Fruit fly (Drosophila melanogaster) whole organism, prepupa: ENCODE results near the gene galla-2.

Experiments
- Blimp-1 ChIP-seq: fragments of 200-800 bp; sonication (Bioruptor generic); optimal IDR thresholded peaks from 3 replicates; lab custom pipeline; 2017; ENCODE audit warnings: missing biosample characterization, missing genetic modification characterization, mild to moderate bottlenecking, moderate library complexity, missing genetic modification reagents
- CG10631 ChIP-seq: fragments of 200-800 bp; sonication (Bioruptor generic); optimal IDR thresholded peaks from 2 replicates; lab custom pipeline; 2016; ENCODE audit warnings: missing biosample characterization, missing genetic modification characterization
- CG10669 ChIP-seq: fragments of 200-800 bp; sonication (Bioruptor generic); optimal IDR thresholded peaks from 3 replicates; lab custom pipeline; 2018; ENCODE audit warnings: missing biosample characterization, mild to moderate bottlenecking, missing genetic modification characterization, moderate library complexity
- CG11902 ChIP-seq: fragments of 200-800 bp; sonication (Bioruptor generic); optimal IDR thresholded peaks from 3 replicates; lab custom pipeline; 2016; ENCODE audit warnings: missing biosample characterization, missing genetic modification characterization
- CG15336 ChIP-seq: fragments of 200-800 bp; sonication (Bioruptor generic); IDR thresholded peaks from 2 replicates; pipeline ENCODE4 v1.3.6; 2022; ENCODE audit warnings: missing biosample characterization, missing genetic modification characterization
- CG1621 ChIP-seq: fragments of 200-800 bp; sonication (Bioruptor generic); optimal IDR thresholded peaks from 3 replicates; lab custom pipeline; 2018; ENCODE audit warnings: missing biosample characterization, mild to moderate bottlenecking, missing genetic modification characterization
- CG31627 ChIP-seq: fragments of 200-800 bp; sonication (Bioruptor generic); optimal IDR thresholded peaks from 3 replicates; lab custom pipeline; 2016; ENCODE audit warnings: missing biosample characterization, missing genetic modification characterization
- CG32006 ChIP-seq: fragments of 200-800 bp; sonication (Bioruptor generic); optimal IDR thresholded peaks from 3 replicates; lab custom pipeline; 2017; ENCODE audit warnings: missing biosample characterization, mild to moderate bottlenecking, missing genetic modification characterization
- CG3919 ChIP-seq: fragments of 200-800 bp; sonication (Bioruptor generic); optimal IDR thresholded peaks from 3 replicates; lab custom pipeline; 2016; ENCODE audit warnings: missing biosample characterization, missing genetic modification characterization
- CG4318 ChIP-seq: fragments of 200-800 bp; sonication (Bioruptor generic); optimal IDR thresholded peaks from 3 replicates; lab custom pipeline; 2017; ENCODE audit warnings: missing biosample characterization, mild to moderate bottlenecking, missing genetic modification characterization
- CG6163 ChIP-seq: fragments of 200-800 bp; sonication (Bioruptor generic); IDR thresholded peaks from 3 replicates; pipeline ENCODE4 v1.3.6; 2022; ENCODE audit warnings: missing biosample characterization, missing genetic modification characterization
- CG6276 ChIP-seq: fragments of 200-800 bp; sonication (Bioruptor generic); optimal IDR thresholded peaks from 2 replicates; lab custom pipeline; 2017; ENCODE audit warnings: missing biosample characterization, mild to moderate bottlenecking, missing genetic modification characterization
- CG6792 ChIP-seq: fragments of 200-800 bp; sonication (Bioruptor generic); optimal IDR thresholded peaks from 3 replicates; lab custom pipeline; 2016; ENCODE audit warnings: missing biosample characterization, missing genetic modification characterization
- CG6854 ChIP-seq: fragments of 200-800 bp; sonication (Bioruptor generic); optimal IDR thresholded peaks from 2 replicates; lab custom pipeline; 2017; ENCODE audit warnings: missing biosample characterization, mild to moderate bottlenecking, missing genetic modification characterization
- CG7368 ChIP-seq: fragments of 200-800 bp; sonication (Bioruptor generic); optimal IDR thresholded peaks from 3 replicates; lab custom pipeline; 2016; ENCODE audit warnings: missing biosample characterization, missing genetic modification characterization
- CG8119 ChIP-seq: fragments of 200-800 bp; sonication (Bioruptor generic); IDR thresholded peaks from 3 replicates; pipeline ENCODE4 v1.3.6; 2022; ENCODE audit warnings: missing biosample characterization, missing genetic modification characterization
- CG8319 ChIP-seq: fragments of 200-800 bp; sonication (Bioruptor generic); optimal IDR thresholded peaks from 3 replicates; lab custom pipeline; 2016; ENCODE audit warnings: missing biosample characterization, missing genetic modification characterization
- CG8632 ChIP-seq: fragments of 200-800 bp; sonication (Bioruptor generic); optimal IDR thresholded peaks from 3 replicates; lab custom pipeline; 2016; ENCODE audit warnings: missing biosample characterization, missing genetic modification characterization
- Eip75B ChIP-seq: fragments of 200-800 bp; sonication (Bioruptor generic); optimal IDR thresholded peaks from 3 replicates; lab custom pipeline; 2016; ENCODE audit warnings: missing biosample characterization, missing genetic modification characterization
- Eip78C ChIP-seq: fragments of 200-800 bp; sonication (Bioruptor generic); peaks from one replicate; lab custom pipeline; 2016; ENCODE audit warnings: missing biosample characterization, missing genetic modification characterization
- Eip93F ChIP-seq: fragments of 200-800 bp; sonication (Bioruptor generic); optimal IDR thresholded peaks from 2 replicates; lab custom pipeline; 2016; ENCODE audit warnings: missing biosample characterization, mild to moderate bottlenecking, missing genetic modification characterization
- Ets21C ChIP-seq: fragments of 200-800 bp; sonication (Bioruptor generic); optimal IDR thresholded peaks from 3 replicates; lab custom pipeline; 2016; ENCODE audit warnings: missing biosample characterization, missing genetic modification characterization
- Ets96B ChIP-seq: fragments of 200-800 bp; optimal IDR thresholded peaks from 2 replicates; lab custom pipeline; 2019; ENCODE audit warnings: missing biosample characterization, mild to moderate bottlenecking, missing genetic modification characterization, moderate library complexity
- Gug ChIP-seq: fragments of 200-800 bp; sonication (Bioruptor generic); IDR thresholded peaks from 2 replicates; pipeline ENCODE4 v1.3.6; 2022; ENCODE audit warnings: missing biosample characterization, missing genetic modification characterization
- Hr38 ChIP-seq: sonication (Bioruptor generic); optimal IDR thresholded peaks from 2 replicates; lab custom pipeline; 2016; ENCODE audit warnings: missing biosample characterization, missing genetic modification characterization
- Hr39 ChIP-seq: fragments of 200-800 bp; sonication (Bioruptor generic); optimal IDR thresholded peaks from 2 replicates; lab custom pipeline; 2016; ENCODE audit warnings: missing biosample characterization, missing genetic modification characterization
- Hr4 ChIP-seq: fragments of 200-800 bp; sonication (Bioruptor generic); optimal IDR thresholded peaks from 3 replicates; lab custom pipeline; 2016; ENCODE audit warnings: missing biosample characterization, missing genetic modification characterization
- Met ChIP-seq: fragments of 200-800 bp; sonication (Bioruptor generic); optimal IDR thresholded peaks from 3 replicates; lab custom pipeline; 2016; ENCODE audit warnings: missing biosample characterization, missing genetic modification characterization
- OdsH ChIP-seq: fragments of 200-800 bp; sonication (Bioruptor generic); optimal IDR thresholded peaks from 3 replicates; lab custom pipeline; 2016; ENCODE audit warnings: missing biosample characterization, missing genetic modification characterization
- Smox ChIP-seq: fragments of 200-800 bp; sonication (Bioruptor generic); optimal IDR thresholded peaks from 3 replicates; lab custom pipeline; 2016; ENCODE audit warnings: missing biosample characterization, missing genetic modification characterization
- Sox102F ChIP-seq: fragments of 200-800 bp; sonication (Bioruptor generic); optimal IDR thresholded peaks from 2 replicates; lab custom pipeline; 2016; ENCODE audit warnings: missing biosample characterization, mild to moderate bottlenecking, missing genetic modification characterization
- Sox14 ChIP-seq: fragments of 200-800 bp; sonication (Bioruptor generic); optimal IDR thresholded peaks from 3 replicates; lab custom pipeline; 2016; ENCODE audit warnings: missing biosample characterization, missing genetic modification characterization
- achi ChIP-seq: fragments of 200-800 bp; sonication (Bioruptor generic); optimal IDR thresholded peaks from 3 replicates; lab custom pipeline; 2016; ENCODE audit warnings: missing biosample characterization, missing genetic modification characterization
- acj6 ChIP-seq: fragments of 200-800 bp; sonication (Bioruptor generic); optimal IDR thresholded peaks from 3 replicates; lab custom pipeline; 2016; ENCODE audit warnings: missing biosample characterization, missing genetic modification characterization
- cyc ChIP-seq: fragments of 200-800 bp; sonication (Bioruptor generic); optimal IDR thresholded peaks from 3 replicates; lab custom pipeline; 2016; ENCODE audit warnings: missing biosample characterization, missing genetic modification characterization
- dac ChIP-seq: fragments of 200-800 bp; sonication (Bioruptor generic); optimal IDR thresholded peaks from 2 replicates; lab custom pipeline; 2017; ENCODE audit warnings: missing biosample characterization, mild to moderate bottlenecking, missing genetic modification characterization
- dsx ChIP-seq: fragments of 200-800 bp; optimal IDR thresholded peaks from 3 replicates; lab custom pipeline; 2019; ENCODE audit warnings: missing biosample characterization, mild to moderate bottlenecking, missing genetic modification characterization, moderate library complexity; ENCODE audit not compliant: poor library complexity, severe bottlenecking
- eg ChIP-seq: fragments of 200-800 bp; sonication (Bioruptor generic); IDR thresholded peaks from 3 replicates; pipeline ENCODE4 v1.3.6; 2022; ENCODE audit warnings: missing biosample characterization, missing genetic modification characterization
- esn ChIP-seq: fragments of 200-800 bp; sonication (Bioruptor generic); optimal IDR thresholded peaks from 2 replicates; lab custom pipeline; 2016; ENCODE audit warnings: missing biosample characterization, mild to moderate bottlenecking, missing genetic modification characterization, moderate library complexity
- fd85E ChIP-seq: fragments of 200-800 bp; sonication (Bioruptor generic); optimal IDR thresholded peaks from 3 replicates; lab custom pipeline; 2016; ENCODE audit warnings: missing biosample characterization, missing genetic modification characterization
- fkh ChIP-seq: fragments of 200-800 bp; sonication (Bioruptor generic); optimal IDR thresholded peaks from 3 replicates; lab custom pipeline; 2017; ENCODE audit warnings: missing biosample characterization, mild to moderate bottlenecking, missing genetic modification characterization, moderate library complexity
- lz ChIP-seq: fragments of 200-800 bp; sonication (Bioruptor generic); optimal IDR thresholded peaks from 3 replicates; lab custom pipeline; 2016; ENCODE audit warnings: missing biosample characterization, missing genetic modification characterization
- pdm3 ChIP-seq: fragments of 200-800 bp; sonication (Bioruptor generic); optimal IDR thresholded peaks from 3 replicates; lab custom pipeline; 2016; ENCODE audit warnings: missing biosample characterization, missing genetic modification characterization
- salr ChIP-seq, 2 experiments: fragments of 200-800 bp; sonication (Bioruptor generic); optimal IDR thresholded peaks; 3 replicates each; lab custom pipeline; 2016 to 2018; ENCODE audit warnings: missing biosample characterization in 2 of 2, missing genetic modification characterization in 2 of 2, mild to moderate bottlenecking in 1 of 2
- ss ChIP-seq, 2 experiments: fragments of 200-800 bp; sonication (Bioruptor generic); optimal IDR thresholded peaks; 2 replicates in 1 of 2; 3 replicates in 1 of 2; lab custom pipeline; 2017 to 2018; ENCODE audit warnings: mild to moderate bottlenecking in 2 of 2, missing biosample characterization in 2 of 2, missing genetic modification characterization in 2 of 2, moderate library complexity in 1 of 2
- svp ChIP-seq: fragments of 200-800 bp; sonication (Bioruptor generic); peaks from one replicate; lab custom pipeline; 2016; ENCODE audit warnings: missing biosample characterization, missing genetic modification characterization
- topi ChIP-seq: fragments of 200-800 bp; sonication (Bioruptor generic); optimal IDR thresholded peaks from 3 replicates; lab custom pipeline; 2016; ENCODE audit warnings: missing biosample characterization, missing genetic modification characterization

Gene galla-2

DNA sequence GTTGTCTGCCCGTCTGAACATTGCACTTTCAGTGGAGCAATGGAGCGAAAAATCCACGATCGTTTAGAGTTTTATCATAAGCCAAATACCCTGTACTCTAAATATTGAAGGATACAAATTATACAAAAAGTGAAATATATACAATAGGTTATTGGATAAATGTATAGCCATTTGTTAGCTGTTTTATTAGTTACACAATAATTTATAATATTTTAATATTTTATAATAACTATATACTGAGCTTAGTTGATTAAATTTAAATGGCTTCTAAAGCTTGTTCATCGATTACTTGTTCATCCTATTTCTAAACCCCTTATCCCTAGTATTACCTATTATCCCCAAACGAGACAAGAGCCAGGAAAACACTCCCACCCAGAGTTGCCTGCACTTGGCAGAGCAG is 40.3 kb downstream of the galla-2 start (continued):
- no peak for TF ChIP-seq CG6854 (GFP tag; lab: Kevin White, UChicago)
- no peak for TF ChIP-seq cyc (GFP tag; lab: Kevin White, UChicago)
- peak; percentile 74 to 79 for TF ChIP-seq ss (GFP tag; optimal IDR thresholded peaks at IDR 0.05; lab: Kevin White, UChicago)
- TF ChIP-seq achi (GFP tag; lab: Kevin White, UChicago): peak; percentile 49
- no peak for TF ChIP-seq Hr4 (GFP tag; lab: Kevin White, UChicago)
- TF ChIP-seq CG10631: peak; percentile 77
- TF ChIP-seq pdm3 (GFP tag; lab: Kevin White, UChicago): no peak
- TF ChIP-seq acj6: peak; percentile 30
- TF ChIP-seq Eip93F (GFP tag; lab: Kevin White, UChicago): no peak
- peak; percentile 56 for TF ChIP-seq CG4318
- TF ChIP-seq CG7368 (GFP tag; lab: Kevin White, UChicago): no peak
- TF ChIP-seq Gug (GFP tag; lab: Robert Waterston, UW): no peak
- TF ChIP-seq CG11902 (GFP tag; lab: Kevin White, UChicago): no peak
- peak; percentile 76 for TF ChIP-seq CG8119 (GFP tag; lab: Robert Waterston, UW)
- TF ChIP-seq CG15336: peak; percentile 68
- TF ChIP-seq Sox14: no peak
- TF ChIP-seq Sox102F: no peak
- no peak for TF ChIP-seq fd85E (GFP tag; lab: Kevin White, UChicago)
- no peak for TF ChIP-seq Blimp-1
- TF ChIP-seq Hr38: no peak
- TF ChIP-seq CG31627 (GFP tag; lab: Kevin White, UChicago): no peak
- TF ChIP-seq Ets96B (tag; lab: Kevin White, UChicago): peak; percentile 86
- peak in 1 of 2 experiments; percentile 46 for TF ChIP-seq salr (GFP tag; optimal IDR thresholded peaks at IDR 0.05; lab: Kevin White, UChicago)
- TF ChIP-seq svp (GFP tag; lab: Kevin White, UChicago): no peak
- TF ChIP-seq eg (GFP tag; lab: Robert Waterston, UW): no peak
- peak; percentile 31 for TF ChIP-seq CG8632 (GFP tag; lab: Kevin White, UChicago)
- no peak for TF ChIP-seq fkh
- no peak for TF ChIP-seq CG6163 (GFP tag; lab: Robert Waterston, UW)
- no peak for TF ChIP-seq CG8319
- TF ChIP-seq CG1621 (tag; lab: Kevin White, UChicago): peak; percentile 21
- no peak for TF ChIP-seq lz (GFP tag; lab: Kevin White, UChicago)
- peak; percentile 76 for TF ChIP-seq CG32006 (GFP tag; lab: Kevin White, UChicago)
- peak; percentile 63 for TF ChIP-seq CG10669 (GFP tag; lab: Kevin White, UChicago)
- peak; percentile 30 for TF ChIP-seq CG6276 (GFP tag; lab: Kevin White, UChicago)
- peak; percentile 16 for TF ChIP-seq CG6792 (GFP tag; lab: Kevin White, UChicago)
- TF ChIP-seq Smox: no peak
- no peak for TF ChIP-seq CG3919
- no peak for TF ChIP-seq Hr39 (GFP tag; lab: Kevin White, UChicago)
- TF ChIP-seq Ets21C (GFP tag; lab: Kevin White, UChicago): no peak
- TF ChIP-seq, all 60 proteins: peak for 25

DNA sequence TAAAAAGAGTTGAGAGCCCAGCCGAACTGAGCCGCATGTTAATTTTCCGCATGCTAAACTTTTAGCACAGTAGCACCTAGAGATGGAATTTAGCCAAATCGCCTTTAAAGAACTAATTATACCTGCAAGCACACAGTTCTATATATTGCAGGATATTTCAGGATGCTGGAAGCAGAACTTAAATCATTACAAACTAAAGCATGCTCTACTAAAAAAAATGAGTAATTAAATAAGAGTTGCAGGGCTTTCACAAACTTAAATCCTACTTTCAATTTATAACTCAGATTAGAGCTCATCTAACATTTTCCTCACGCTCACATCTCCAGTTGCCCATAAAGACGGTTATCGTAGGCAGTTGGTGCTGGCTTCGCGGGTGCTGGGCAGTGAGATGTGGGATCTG is 42.0 kb downstream of the galla-2 start:
- TF ChIP-seq Gug (GFP tag; lab: Robert Waterston, UW) (no peak), CG32006 (GFP tag; lab: Kevin White, UChicago) (peak; percentile 30)

DNA sequence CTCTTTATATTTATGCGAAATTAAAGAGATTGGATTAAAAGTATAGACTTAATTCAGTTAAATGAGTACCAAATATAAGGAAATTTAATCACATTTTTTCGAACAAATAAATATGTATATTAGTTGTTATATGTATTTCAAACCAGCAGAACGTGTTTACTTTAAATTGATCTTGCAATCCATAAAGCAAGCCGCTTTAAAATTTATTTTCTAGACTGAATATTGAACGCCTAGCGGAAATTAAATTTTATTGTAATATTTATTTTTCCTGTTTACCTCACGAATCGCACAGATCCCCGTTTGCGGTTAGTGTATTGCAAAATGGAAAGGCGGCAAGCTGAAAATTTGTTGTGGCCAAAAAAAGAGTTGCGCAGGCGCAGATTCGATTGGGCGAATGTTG is 44.7 kb downstream of the galla-2 start:
- TF ChIP-seq CG11902 (GFP tag; lab: Kevin White, UChicago) (no peak), CG1621 (tag; lab: Kevin White, UChicago) (no peak), OdsH (GFP tag; lab: Kevin White, UChicago) (peak; percentile 30), Sox102F (peak; percentile 6), Gug (GFP tag; lab: Robert Waterston, UW) (no peak), Hr4 (GFP tag; lab: Kevin White, UChicago) (peak; percentile 56), Hr39 (GFP tag; lab: Kevin White, UChicago) (no peak), ss (GFP tag; optimal IDR thresholded peaks at IDR 0.05; lab: Kevin White, UChicago) (no peak), topi (GFP tag; lab: Kevin White, UChicago) (peak; percentile 10), Met (GFP tag; lab: Kevin White, UChicago) (peak; percentile 38), acj6 (peak; percentile 16), Eip75B (no peak), pdm3 (GFP tag; lab: Kevin White, UChicago) (peak; percentile 15), Eip78C (GFP tag; lab: Kevin White, UChicago) (peak; percentile 82), CG6276 (GFP tag; lab: Kevin White, UChicago) (peak; percentile 29), CG3919 (no peak), esn (GFP tag; lab: Kevin White, UChicago) (peak; percentile 33), CG32006 (GFP tag; lab: Kevin White, UChicago) (peak; percentile 48), svp (GFP tag; lab: Kevin White, UChicago) (peak; percentile 69), dsx (no peak), Smox (peak; percentile 17), CG4318 (no peak), lz (GFP tag; lab: Kevin White, UChicago) (peak; percentile 5), dac (GFP tag; lab: Kevin White, UChicago) (no peak)
